Worm (Caenorhabditis elegans) whole organism, mixed stage, embryonic: Measurements from ENCODE around the gene clc-3.

Experiments used
- bed-3 ChIP-seq: fragments of 200-800 bp; sonication (Bioruptor generic); optimal IDR thresholded peaks from 3 replicates; lab custom pipeline; 2018; ENCODE audit warnings: mild to moderate bottlenecking, missing genetic modification characterization, moderate library complexity, missing compliant biosample characterization
- blmp-1 ChIP-seq: fragments of 150-350 bp; optimal IDR thresholded peaks from 2 replicates; lab custom pipeline; 2014; ENCODE audit warnings: missing biosample characterization, missing genetic modification characterization
- ceh-39 ChIP-seq: fragments of 150-350 bp; optimal IDR thresholded peaks from 2 replicates; lab custom pipeline; 2014; ENCODE audit warnings: missing biosample characterization, missing genetic modification characterization
- ceh-43 ChIP-seq: fragments of 200-800 bp; sonication (Bioruptor generic); optimal IDR thresholded peaks from 2 replicates; lab custom pipeline; 2018; ENCODE audit warnings: mild to moderate bottlenecking, missing genetic modification characterization, moderate library complexity, missing compliant biosample characterization
- ceh-83 ChIP-seq: fragments of 200-800 bp; sonication (Bioruptor generic); optimal IDR thresholded peaks from 2 replicates; lab custom pipeline; 2018; ENCODE audit warnings: mild to moderate bottlenecking, missing genetic modification characterization, missing compliant biosample characterization
- ces-1 ChIP-seq: fragments of 150-350 bp; optimal IDR thresholded peaks from 2 replicates; lab custom pipeline; 2014; ENCODE audit warnings: missing biosample characterization, missing genetic modification reagents, missing genetic modification characterization
- cnd-1 ChIP-seq: fragments of 200-800 bp; sonication (Bioruptor generic); optimal IDR thresholded peaks from 2 replicates; lab custom pipeline; 2018; ENCODE audit warnings: mild to moderate bottlenecking, missing genetic modification characterization, missing compliant biosample characterization
- drap-1 ChIP-seq: fragments of 200-800 bp; sonication (Bioruptor generic); optimal IDR thresholded peaks from 3 replicates; lab custom pipeline; 2018; ENCODE audit warnings: mild to moderate bottlenecking, missing genetic modification characterization, missing compliant biosample characterization
- elt-1 ChIP-seq: sonication (generic microtip); optimal IDR thresholded peaks from 2 replicates; lab custom pipeline; 2017; ENCODE audit warnings: missing genetic modification characterization, mild to moderate bottlenecking, missing compliant biosample characterization, antibody characterized with exemption, moderate library complexity, borderline replicate concordance; ENCODE audit not compliant: insufficient read depth
- elt-3 ChIP-seq: fragments of 150-350 bp; optimal IDR thresholded peaks from 2 replicates; lab custom pipeline; 2014; ENCODE audit warnings: missing biosample characterization, missing genetic modification characterization
- flh-1 ChIP-seq: fragments of 200-800 bp; sonication (Bioruptor generic); optimal IDR thresholded peaks from 2 replicates; lab custom pipeline; 2018; ENCODE audit warnings: mild to moderate bottlenecking, missing genetic modification characterization, moderate library complexity, missing compliant biosample characterization
- ham-2 ChIP-seq: fragments of 200-800 bp; sonication (Bioruptor generic); optimal IDR thresholded peaks from 2 replicates; lab custom pipeline; 2018; ENCODE audit warnings: mild to moderate bottlenecking, missing genetic modification characterization, missing compliant biosample characterization
- hlh-1 ChIP-seq: fragments of 150-350 bp; optimal IDR thresholded peaks from 2 replicates; lab custom pipeline; 2014; ENCODE audit warnings: missing biosample characterization, missing genetic modification reagents, missing genetic modification characterization
- lin-13 ChIP-seq: fragments of 150-350 bp; optimal IDR thresholded peaks from 2 replicates; lab custom pipeline; 2014; ENCODE audit warnings: missing biosample characterization, missing genetic modification characterization
- lin-32 ChIP-seq: fragments of 200-800 bp; sonication (Bioruptor generic); optimal IDR thresholded peaks from 2 replicates; lab custom pipeline; 2018; ENCODE audit warnings: mild to moderate bottlenecking, missing genetic modification characterization, missing compliant biosample characterization
- lsy-2 ChIP-seq: fragments of 150-350 bp; optimal IDR thresholded peaks from 2 replicates; lab custom pipeline; 2014; ENCODE audit warnings: missing biosample characterization, missing genetic modification characterization
- mab-5 ChIP-seq: fragments of 150-350 bp; optimal IDR thresholded peaks from 2 replicates; lab custom pipeline; 2014; ENCODE audit warnings: missing biosample characterization, missing genetic modification characterization
- mep-1 ChIP-seq: fragments of 150-350 bp; optimal IDR thresholded peaks from 2 replicates; lab custom pipeline; 2017; ENCODE audit warnings: missing biosample characterization, missing genetic modification reagents, missing genetic modification characterization, inconsistent platforms
- mls-2 ChIP-seq: sonication (generic microtip); optimal IDR thresholded peaks from 2 replicates; lab custom pipeline; 2016; ENCODE audit warnings: mild to moderate bottlenecking, missing genetic modification characterization, moderate library complexity, missing compliant biosample characterization
- nhr-12 ChIP-seq: fragments of 150-350 bp; optimal IDR thresholded peaks from 2 replicates; lab custom pipeline; 2014; ENCODE audit warnings: missing biosample characterization, missing genetic modification characterization
- nhr-2 ChIP-seq: fragments of 150-350 bp; optimal IDR thresholded peaks from 2 replicates; lab custom pipeline; 2014; ENCODE audit warnings: missing biosample characterization, missing genetic modification characterization
- nhr-237 ChIP-seq: fragments of 150-350 bp; optimal IDR thresholded peaks from 2 replicates; lab custom pipeline; 2014; ENCODE audit warnings: missing biosample characterization, missing genetic modification characterization
- nhr-28 ChIP-seq: fragments of 150-350 bp; optimal IDR thresholded peaks from 2 replicates; lab custom pipeline; 2014; ENCODE audit warnings: missing biosample characterization, missing genetic modification characterization
- pha-4 ChIP-seq: fragments of 150-350 bp; optimal IDR thresholded peaks from 2 replicates; lab custom pipeline; 2018; ENCODE audit warnings: missing biosample characterization, missing genetic modification reagents, missing genetic modification characterization
- sem-2 ChIP-seq: fragments of 200-800 bp; sonication (Bioruptor generic); optimal IDR thresholded peaks from 2 replicates; lab custom pipeline; 2018; ENCODE audit warnings: mild to moderate bottlenecking, missing genetic modification characterization, missing compliant biosample characterization
- snpc-4 ChIP-seq: fragments of 150-350 bp; optimal IDR thresholded peaks from 2 replicates; lab custom pipeline; 2014; ENCODE audit warnings: missing biosample characterization, missing genetic modification characterization
- sptf-1 ChIP-seq: sonication (generic microtip); optimal IDR thresholded peaks from 2 replicates; lab custom pipeline; 2017; ENCODE audit warnings: mild to moderate bottlenecking, missing genetic modification characterization, moderate library complexity, missing compliant biosample characterization
- tbx-8 ChIP-seq: fragments of 200-800 bp; sonication (Bioruptor generic); optimal IDR thresholded peaks from 2 replicates; lab custom pipeline; 2018; ENCODE audit warnings: mild to moderate bottlenecking, missing genetic modification characterization, moderate library complexity, missing compliant biosample characterization
- unc-120 ChIP-seq: sonication (generic microtip); optimal IDR thresholded peaks from 2 replicates; lab custom pipeline; 2017; ENCODE audit warnings: missing genetic modification characterization, missing compliant biosample characterization; ENCODE audit not compliant: poor library complexity, severe bottlenecking
- unc-39 ChIP-seq: fragments of 150-350 bp; optimal IDR thresholded peaks from 2 replicates; lab custom pipeline; 2014; ENCODE audit warnings: missing biosample characterization, missing genetic modification characterization
- unc-62 ChIP-seq: fragments of 150-350 bp; optimal IDR thresholded peaks from 2 replicates; lab custom pipeline; 2014; ENCODE audit warnings: missing biosample characterization, missing genetic modification reagents, missing genetic modification characterization
- zip-8 ChIP-seq: fragments of 150-350 bp; optimal IDR thresholded peaks from 2 replicates; lab custom pipeline; 2014; ENCODE audit warnings: missing biosample characterization, missing genetic modification characterization
- ztf-11 ChIP-seq: fragments of 150-350 bp; optimal IDR thresholded peaks from 2 replicates; lab custom pipeline; 2014; ENCODE audit warnings: missing biosample characterization, missing genetic modification characterization

Gene clc-3

DNA sequence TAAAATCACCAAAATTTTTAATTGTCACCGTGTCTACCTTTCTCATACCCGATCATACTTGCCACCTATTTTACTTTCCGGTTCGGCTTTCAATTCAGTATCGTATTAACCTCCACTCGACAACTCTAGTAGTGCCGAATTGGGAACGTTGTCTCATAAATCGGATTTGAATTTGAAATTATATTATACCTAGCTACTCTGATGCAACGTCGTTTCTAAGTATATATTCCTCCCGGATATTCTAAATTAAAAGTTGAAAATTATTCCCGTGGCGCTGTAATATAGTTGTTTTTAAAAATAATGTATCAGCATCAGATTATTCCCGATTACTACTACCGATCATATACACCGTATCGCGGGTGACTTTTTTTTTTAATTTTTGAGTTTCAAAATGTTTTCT is 5.9 kb downstream of the clc-3 start, which contains the start of gene ZK563.2:
TSS of gene ZK563.2 (plus strand) at position 301 of the 400 bp plus-strand sequence.
- TF ChIP-seq ceh-43 (GFP tag; lab: Kevin White, UChicago): no peak
- no peak for TF ChIP-seq ceh-39 (tag; lab: Kevin White, UChicago)
- no peak for TF ChIP-seq sem-2 (GFP tag; lab: Kevin White, UChicago)
- no peak for TF ChIP-seq snpc-4
- TF ChIP-seq blmp-1: no peak
- no peak for TF ChIP-seq sptf-1
- TF ChIP-seq lsy-2 (tag; lab: Kevin White, UChicago): no peak
- TF ChIP-seq bed-3 (GFP tag; lab: Kevin White, UChicago): no peak
- TF ChIP-seq ceh-83 (GFP tag; lab: Kevin White, UChicago): no peak

- TF ChIP-seq snpc-4: no peak
- no peak for TF ChIP-seq unc-62 (GFP tag; lab: Kevin White, UChicago)
- TF ChIP-seq lsy-2 (tag; lab: Kevin White, UChicago): no peak
- TF ChIP-seq unc-120: no peak
- TF ChIP-seq sptf-1: no peak
- TF ChIP-seq lin-32 (GFP tag; lab: Kevin White, UChicago): no peak
Observed at ce11 chrX:3366782-3367181, 7.8 kb downstream of the clc-3 start.

- TF ChIP-seq nhr-12 (tag; lab: Kevin White, UChicago) (no peak), unc-39 (tag; lab: Kevin White, UChicago) (no peak), flh-1 (GFP tag; lab: Kevin White, UChicago) (no peak)
Observed at ce11 chrX:3362378-3362777, 12.2 kb downstream of the clc-3 start, which contains the start of gene dhs-26. TSS of gene dhs-26 (minus strand) at chrX:3362493.

ce11 chrX:3351526-3351925 is 23.0 kb downstream of the clc-3 start, which contains the start of gene ZK816.1:
TSS of gene ZK816.1 (plus strand) at chrX:3351712.
- TF ChIP-seq snpc-4: no peak
- no peak for TF ChIP-seq tbx-8 (GFP tag; lab: Kevin White, UChicago)
- TF ChIP-seq nhr-12 (tag; lab: Kevin White, UChicago): no peak
- peak; percentile 82 for TF ChIP-seq ces-1
- no peak for TF ChIP-seq mab-5 (tag; lab: Kevin White, UChicago)
- no peak for TF ChIP-seq ceh-83 (GFP tag; lab: Kevin White, UChicago)
- no peak for TF ChIP-seq sem-2 (GFP tag; lab: Kevin White, UChicago)
- peak; percentile 18 for TF ChIP-seq mls-2
- TF ChIP-seq flh-1 (GFP tag; lab: Kevin White, UChicago): no peak
- no peak for TF ChIP-seq lin-32 (GFP tag; lab: Kevin White, UChicago)
- no peak for TF ChIP-seq nhr-28 (tag; lab: Kevin White, UChicago)
- TF ChIP-seq, all 35 proteins: peak for 2

DNA sequence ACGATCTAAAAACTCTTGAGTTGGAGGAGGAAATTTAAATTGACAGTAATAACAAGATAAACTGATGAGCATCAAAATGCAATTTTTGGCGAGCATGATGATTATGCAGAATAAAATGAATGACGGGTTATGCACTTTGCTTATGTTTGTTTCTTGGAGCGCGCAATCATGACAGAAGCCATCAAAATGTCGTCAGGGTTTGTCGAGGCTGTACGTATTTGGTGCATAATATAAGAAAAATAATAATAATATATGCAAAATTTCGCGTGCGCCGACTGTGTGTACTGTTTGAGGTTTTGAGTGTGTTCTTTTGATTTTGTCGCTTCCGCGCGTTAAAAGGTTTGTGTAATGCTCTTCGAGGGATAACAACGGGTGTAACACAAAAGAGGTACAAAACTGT is 24.2 kb downstream of the clc-3 start, which contains the start of gene nspg-4:
TSS of gene nspg-4 (minus strand) at position 101 of the 400 bp plus-strand sequence.
- no peak for TF ChIP-seq elt-3 (tag; lab: Kevin White, UChicago)
- TF ChIP-seq ztf-11 (tag; lab: Kevin White, UChicago): no peak
- no peak for TF ChIP-seq nhr-237 (tag; lab: Kevin White, UChicago)
- TF ChIP-seq cnd-1 (tag; lab: Kevin White, UChicago): no peak
- no peak for TF ChIP-seq unc-120
- no peak for TF ChIP-seq ceh-39 (tag; lab: Kevin White, UChicago)
- TF ChIP-seq lin-13: no peak
- no peak for TF ChIP-seq zip-8 (tag; lab: Kevin White, UChicago)
- TF ChIP-seq unc-39 (tag; lab: Kevin White, UChicago): no peak
- TF ChIP-seq bed-3 (GFP tag; lab: Kevin White, UChicago): no peak
- TF ChIP-seq elt-1 (tag; lab: Kevin White, UChicago): no peak
- no peak for TF ChIP-seq hlh-1
- no peak for TF ChIP-seq pha-4
- no peak for TF ChIP-seq nhr-28 (tag; lab: Kevin White, UChicago)
- TF ChIP-seq mep-1: no peak
- no peak for TF ChIP-seq drap-1 (GFP tag; lab: Kevin White, UChicago)
- no peak for TF ChIP-seq ham-2 (GFP tag; lab: Kevin White, UChicago)
- no peak for TF ChIP-seq nhr-2 (tag; lab: Kevin White, UChicago)
